Worm (Caenorhabditis elegans) whole organism, mixed stage, embryonic: ENCODE results near the gene marc-1.

Experiments
- bed-3 ChIP-seq: fragments of 200-800 bp; sonication (Bioruptor generic); optimal IDR thresholded peaks from 3 replicates; lab custom pipeline; 2018; ENCODE audit warnings: mild to moderate bottlenecking, missing genetic modification characterization, moderate library complexity, missing compliant biosample characterization
- ces-1 ChIP-seq: fragments of 150-350 bp; optimal IDR thresholded peaks from 2 replicates; lab custom pipeline; 2014; ENCODE audit warnings: missing biosample characterization, missing genetic modification reagents, missing genetic modification characterization
- hlh-1 ChIP-seq: fragments of 150-350 bp; optimal IDR thresholded peaks from 2 replicates; lab custom pipeline; 2014; ENCODE audit warnings: missing biosample characterization, missing genetic modification reagents, missing genetic modification characterization
- lin-13 ChIP-seq: fragments of 150-350 bp; optimal IDR thresholded peaks from 2 replicates; lab custom pipeline; 2014; ENCODE audit warnings: missing biosample characterization, missing genetic modification characterization
- nhr-2 ChIP-seq: fragments of 150-350 bp; optimal IDR thresholded peaks from 2 replicates; lab custom pipeline; 2014; ENCODE audit warnings: missing biosample characterization, missing genetic modification characterization
- nhr-28 ChIP-seq: fragments of 150-350 bp; optimal IDR thresholded peaks from 2 replicates; lab custom pipeline; 2014; ENCODE audit warnings: missing biosample characterization, missing genetic modification characterization
- pha-4 ChIP-seq: fragments of 150-350 bp; optimal IDR thresholded peaks from 2 replicates; lab custom pipeline; 2018; ENCODE audit warnings: missing biosample characterization, missing genetic modification reagents, missing genetic modification characterization
- snpc-4 ChIP-seq: fragments of 150-350 bp; optimal IDR thresholded peaks from 2 replicates; lab custom pipeline; 2014; ENCODE audit warnings: missing biosample characterization, missing genetic modification characterization
- tbx-8 ChIP-seq: fragments of 200-800 bp; sonication (Bioruptor generic); optimal IDR thresholded peaks from 2 replicates; lab custom pipeline; 2018; ENCODE audit warnings: mild to moderate bottlenecking, missing genetic modification characterization, moderate library complexity, missing compliant biosample characterization
- unc-39 ChIP-seq: fragments of 150-350 bp; optimal IDR thresholded peaks from 2 replicates; lab custom pipeline; 2014; ENCODE audit warnings: missing biosample characterization, missing genetic modification characterization
- unc-62 ChIP-seq: fragments of 150-350 bp; optimal IDR thresholded peaks from 2 replicates; lab custom pipeline; 2014; ENCODE audit warnings: missing biosample characterization, missing genetic modification reagents, missing genetic modification characterization

ce11 chrV:9753554-9753953 lies 14.1 kb downstream of the marc-1 start:
- TF ChIP-seq unc-39 (tag; lab: Kevin White, UChicago) (no peak), nhr-28 (tag; lab: Kevin White, UChicago) (no peak), snpc-4 (tag; lab: Kevin White, UChicago) (no peak), bed-3 (GFP tag; lab: Kevin White, UChicago) (no peak), ces-1 (no peak), tbx-8 (no peak), unc-62 (no peak), pha-4 (tag; lab: Kevin White, UChicago) (no peak), nhr-2 (no peak), lin-13 (tag; lab: Kevin White, UChicago) (no peak), hlh-1 (tag; lab: Kevin White, UChicago) (no peak)
